Fruit fly (Drosophila melanogaster) whole organism, embryonic: Measurements from ENCODE around the gene CG9289.
A peak's percentile ranks its signal among the peaks of the same experiment; 100 is the strongest.

Experiments
- B-H1 ChIP-seq: fragments of 200-800 bp; sonication (Bioruptor generic); IDR thresholded peaks from 3 replicates; pipeline ENCODE4 v1.3.6; 2022; ENCODE audit warnings: missing biosample characterization, missing genetic modification characterization
- CG10366 ChIP-seq: fragments of 200-800 bp; sonication (Bioruptor generic); IDR thresholded peaks from 2 replicates; pipeline ENCODE4 v1.3.6; 2022; ENCODE audit warnings: missing biosample characterization, missing genetic modification characterization
- CG10543 ChIP-seq: fragments of 200-800 bp; sonication (Bioruptor generic); optimal IDR thresholded peaks from 3 replicates; lab custom pipeline; 2017; ENCODE audit warnings: missing biosample characterization, mild to moderate bottlenecking, missing genetic modification characterization, moderate library complexity
- CG31441 ChIP-seq: fragments of 200-800 bp; sonication (Bioruptor generic); IDR thresholded peaks from 2 replicates; pipeline ENCODE4 v1.3.6; 2022; ENCODE audit warnings: missing biosample characterization, missing genetic modification characterization
- CG32532 ChIP-seq: fragments of 200-800 bp; sonication (Bioruptor generic); IDR thresholded peaks from 2 replicates; pipeline ENCODE4 v1.3.6; 2022; ENCODE audit warnings: missing biosample characterization, missing genetic modification characterization
- CG3281 ChIP-seq: fragments of 200-800 bp; sonication (Bioruptor generic); optimal IDR thresholded peaks from 3 replicates; lab custom pipeline; 2017; ENCODE audit warnings: missing biosample characterization, mild to moderate bottlenecking, missing genetic modification characterization
- CG4404 ChIP-seq: fragments of 200-800 bp; sonication (Bioruptor generic); IDR thresholded peaks from 2 replicates; pipeline ENCODE4 v1.3.6; 2022; ENCODE audit warnings: missing biosample characterization, missing genetic modification characterization
- CG5180 ChIP-seq: fragments of 200-800 bp; sonication (Bioruptor generic); optimal IDR thresholded peaks from 3 replicates; lab custom pipeline; 2017; ENCODE audit warnings: missing biosample characterization, missing genetic modification characterization, mild to moderate bottlenecking, moderate library complexity, missing genetic modification reagents
- CG6654 ChIP-seq: fragments of 200-800 bp; sonication (Bioruptor generic); optimal IDR thresholded peaks from 2 replicates; lab custom pipeline; 2017; ENCODE audit warnings: missing biosample characterization, mild to moderate bottlenecking, missing genetic modification characterization
- CG7372 ChIP-seq: fragments of 200-800 bp; sonication (Bioruptor generic); IDR thresholded peaks from 2 replicates; pipeline ENCODE4 v1.3.6; 2022; ENCODE audit warnings: missing biosample characterization, missing genetic modification characterization
- CG7786 ChIP-seq: fragments of 200-800 bp; sonication (Bioruptor generic); optimal IDR thresholded peaks from 2 replicates; lab custom pipeline; 2016; ENCODE audit warnings: missing biosample characterization, missing genetic modification characterization
- CG8290 ChIP-seq, 3 experiments: fragments of 200-800 bp; sonication (Bioruptor generic); optimal IDR thresholded peaks; 2 replicates each; lab custom pipeline; 2016 to 2019; ENCODE audit warnings: missing biosample characterization in 3 of 3, missing genetic modification characterization in 3 of 3, mild to moderate bottlenecking in 2 of 3, moderate library complexity in 1 of 3
- CG9797 ChIP-seq: fragments of 200-800 bp; sonication (Bioruptor generic); optimal IDR thresholded peaks from 3 replicates; lab custom pipeline; 2018; ENCODE audit warnings: missing biosample characterization, mild to moderate bottlenecking, missing genetic modification characterization
- CoRest ChIP-seq: fragments of 200-800 bp; sonication (Bioruptor generic); optimal IDR thresholded peaks from 3 replicates; lab custom pipeline; 2018; ENCODE audit warnings: missing biosample characterization, mild to moderate bottlenecking, missing genetic modification characterization, moderate library complexity
- Deaf1 ChIP-seq: fragments of 200-800 bp; optimal IDR thresholded peaks from 3 replicates; lab custom pipeline; 2019; ENCODE audit warnings: missing biosample characterization, mild to moderate bottlenecking, missing genetic modification characterization, moderate library complexity
- MESR4 ChIP-seq: fragments of 200-800 bp; sonication (Bioruptor generic); optimal IDR thresholded peaks from 2 replicates; lab custom pipeline; 2018; ENCODE audit warnings: missing biosample characterization, mild to moderate bottlenecking, missing genetic modification characterization, moderate library complexity
- Max ChIP-seq: fragments of 200-800 bp; sonication (Bioruptor generic); optimal IDR thresholded peaks from 2 replicates; lab custom pipeline; 2016; ENCODE audit warnings: missing biosample characterization, mild to moderate bottlenecking, missing genetic modification characterization
- Med ChIP-seq: fragments of 200-800 bp; sonication (Bioruptor generic); peaks from one replicate; lab custom pipeline; 2016; ENCODE audit warnings: missing biosample characterization, missing genetic modification characterization, mild to moderate bottlenecking, inconsistent platforms, moderate library complexity
- Neu2 ChIP-seq: fragments of 200-800 bp; sonication (Bioruptor generic); optimal IDR thresholded peaks from 3 replicates; lab custom pipeline; 2016; ENCODE audit warnings: missing biosample characterization, missing genetic modification characterization, borderline replicate concordance
- NfI ChIP-seq: fragments of 200-800 bp; sonication (Bioruptor generic); optimal IDR thresholded peaks from 3 replicates; lab custom pipeline; 2018; ENCODE audit warnings: missing biosample characterization, mild to moderate bottlenecking, missing genetic modification characterization, moderate library complexity
- Pdp1 ChIP-seq, 2 experiments: fragments of 200-800 bp; sonication (Bioruptor generic); optimal IDR thresholded peaks; 3 replicates each; lab custom pipeline; 2016; ENCODE audit warnings: missing biosample characterization in 2 of 2, missing genetic modification characterization in 2 of 2, mild to moderate bottlenecking in 1 of 2, moderate library complexity in 1 of 2
- Sin3A ChIP-seq: fragments of >200 bp; optimal IDR thresholded peaks from 2 replicates; lab custom pipeline; 2018
- Taf1 ChIP-seq: fragments of 200-800 bp; sonication (Bioruptor generic); IDR thresholded peaks from 2 replicates; pipeline ENCODE4 v1.3.6; 2022; ENCODE audit warnings: missing biosample characterization, missing genetic modification characterization
- br ChIP-seq: fragments of >200 bp; optimal IDR thresholded peaks from 2 replicates; lab custom pipeline; 2017
- ewg ChIP-seq: fragments of 200-800 bp; sonication (Bioruptor generic); optimal IDR thresholded peaks from 3 replicates; lab custom pipeline; 2017; ENCODE audit warnings: mild to moderate bottlenecking, missing biosample characterization, missing genetic modification reagents, missing genetic modification characterization
- exex ChIP-seq: fragments of 200-800 bp; sonication (Bioruptor generic); optimal IDR thresholded peaks from 4 replicates; lab custom pipeline; 2018; ENCODE audit warnings: missing biosample characterization, mild to moderate bottlenecking, missing genetic modification characterization, moderate library complexity
- fru ChIP-seq: fragments of >200 bp; optimal IDR thresholded peaks from 2 replicates; lab custom pipeline; 2017
- gcm ChIP-seq: fragments of 200-800 bp; sonication (Bioruptor generic); optimal IDR thresholded peaks from 2 replicates; lab custom pipeline; 2019; ENCODE audit warnings: missing biosample characterization, mild to moderate bottlenecking, missing genetic modification characterization, moderate library complexity
- grn ChIP-seq: fragments of 200-800 bp; sonication (Bioruptor generic); optimal IDR thresholded peaks from 3 replicates; lab custom pipeline; 2017; ENCODE audit warnings: missing biosample characterization, missing genetic modification characterization
- gro ChIP-seq: fragments of 200-800 bp; sonication (Bioruptor generic); optimal IDR thresholded peaks from 2 replicates; lab custom pipeline; 2016; ENCODE audit warnings: missing biosample characterization, missing genetic modification characterization
- inv ChIP-seq: fragments of 200-800 bp; sonication (Bioruptor generic); IDR thresholded peaks from 2 replicates; pipeline ENCODE4 v1.3.6; 2022; ENCODE audit warnings: missing biosample characterization, missing genetic modification characterization; ENCODE audit not compliant: partially characterized antibody
- lbe ChIP-seq: fragments of 200-800 bp; sonication (Bioruptor generic); optimal IDR thresholded peaks from 2 replicates; lab custom pipeline; 2016; ENCODE audit warnings: missing biosample characterization, mild to moderate bottlenecking, missing genetic modification characterization
- mirr ChIP-seq: fragments of 200-800 bp; sonication (Bioruptor generic); optimal IDR thresholded peaks from 3 replicates; lab custom pipeline; 2018; ENCODE audit warnings: missing biosample characterization, mild to moderate bottlenecking, missing genetic modification characterization
- nerfin-1 ChIP-seq: fragments of 200-800 bp; sonication (Bioruptor generic); optimal IDR thresholded peaks from 3 replicates; lab custom pipeline; 2019; ENCODE audit warnings: missing biosample characterization, mild to moderate bottlenecking, missing genetic modification characterization, moderate library complexity
- nom ChIP-seq: fragments of 200-800 bp; sonication (Bioruptor generic); optimal IDR thresholded peaks from 2 replicates; lab custom pipeline; 2017; ENCODE audit warnings: missing biosample characterization, missing genetic modification characterization, mild to moderate bottlenecking, moderate library complexity, missing genetic modification reagents
- onecut ChIP-seq: fragments of 200-800 bp; sonication (Bioruptor generic); IDR thresholded peaks from 2 replicates; pipeline ENCODE4 v1.3.6; 2022; ENCODE audit warnings: missing biosample characterization, missing genetic modification characterization
- pros ChIP-seq: fragments of 200-800 bp; sonication (Bioruptor generic); optimal IDR thresholded peaks from 3 replicates; lab custom pipeline; 2019; ENCODE audit warnings: missing biosample characterization, mild to moderate bottlenecking, missing genetic modification characterization, moderate library complexity
- ro ChIP-seq: fragments of 200-800 bp; sonication (Bioruptor generic); IDR thresholded peaks from 2 replicates; pipeline ENCODE4 v1.3.6; 2022; ENCODE audit warnings: missing biosample characterization, missing genetic modification characterization
- sd ChIP-seq: fragments of 200-800 bp; sonication (Bioruptor generic); optimal IDR thresholded peaks from 3 replicates; lab custom pipeline; 2018; ENCODE audit warnings: missing biosample characterization, mild to moderate bottlenecking, missing genetic modification characterization, moderate library complexity
- sens ChIP-seq: fragments of 200-800 bp; sonication (Bioruptor generic); peaks from one replicate; lab custom pipeline; 2016; ENCODE audit warnings: missing biosample characterization, missing genetic modification characterization
- sob ChIP-seq: fragments of 200-800 bp; sonication (Bioruptor generic); IDR thresholded peaks from 2 replicates; pipeline ENCODE4 v1.3.6; 2022; ENCODE audit warnings: missing biosample characterization, missing genetic modification characterization
- sug ChIP-seq: fragments of 200-800 bp; optimal IDR thresholded peaks from 2 replicates; lab custom pipeline; 2019; ENCODE audit warnings: missing biosample characterization, mild to moderate bottlenecking, missing genetic modification characterization, moderate library complexity
- vfl ChIP-seq: fragments of 200-800 bp; sonication (Bioruptor generic); optimal IDR thresholded peaks from 2 replicates; lab custom pipeline; 2016; ENCODE audit warnings: missing biosample characterization, missing genetic modification characterization

Gene CG9289

DNA sequence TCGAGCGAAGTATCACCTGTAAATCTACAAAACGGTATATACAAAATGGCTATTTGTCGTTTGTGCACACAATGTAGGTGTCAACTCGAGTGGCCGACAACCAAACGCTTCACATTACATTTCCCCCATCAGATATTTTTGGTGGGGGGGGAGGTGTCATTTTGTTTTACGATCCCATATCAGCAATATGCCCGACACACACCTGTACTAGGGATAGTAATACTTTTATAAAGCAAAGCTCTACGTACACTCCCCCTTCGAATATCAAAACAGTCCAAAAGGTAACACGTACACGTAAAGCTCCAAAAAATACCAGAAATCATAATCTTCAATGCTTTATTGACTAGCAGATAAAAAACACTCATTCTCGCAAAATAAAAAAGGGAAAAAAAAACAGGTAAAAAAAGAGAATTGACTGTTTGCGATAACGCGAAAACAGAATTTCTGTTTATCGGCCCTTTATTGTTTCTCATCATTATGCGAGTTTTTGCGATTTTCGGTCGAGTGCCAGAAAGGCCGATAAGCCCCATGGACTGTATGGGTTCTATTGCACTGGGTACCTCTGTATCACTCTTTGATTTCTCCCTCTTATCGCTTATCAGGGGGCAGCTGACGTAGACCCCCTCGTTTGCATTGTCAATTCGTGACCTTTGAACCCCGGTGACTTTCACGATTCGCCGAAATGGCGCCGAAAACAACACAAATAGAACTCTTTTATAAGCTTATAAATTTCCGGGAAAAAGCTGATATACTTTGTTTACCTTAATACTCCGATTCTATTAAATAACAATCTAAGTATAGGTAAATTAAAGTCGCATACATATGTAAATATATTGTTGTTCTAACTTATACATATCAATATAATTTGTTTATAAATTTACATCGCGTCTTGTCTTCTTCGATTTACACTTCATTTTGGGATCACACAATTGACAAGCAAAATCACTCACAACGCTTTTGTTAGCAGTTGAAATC lies 20.8 kb upstream of the CG9289 start, which contains the start of gene CatB (continued):
- no peak for TF ChIP-seq CG6654
- peak; percentile 29 for TF ChIP-seq Deaf1 (tag; lab: Kevin White, UChicago)
- TF ChIP-seq gro (GFP tag; lab: Kevin White, UChicago), result peak; percentile 38
- TF ChIP-seq CG10543, result peak; percentile 20
- no peak for TF ChIP-seq CG10366
- no peak for TF ChIP-seq CG5180 (GFP tag; lab: Kevin White, UChicago)
- no peak for TF ChIP-seq onecut
- no peak for TF ChIP-seq inv
- TF ChIP-seq lbe (GFP tag; lab: Kevin White, UChicago), result peak; percentile 30
- 0 out of 2 replicates have a peak, but pooled peaks have one; percentile 10 for TF ChIP-seq CG32532 (GFP tag; lab: Robert Waterston, UW)

DNA sequence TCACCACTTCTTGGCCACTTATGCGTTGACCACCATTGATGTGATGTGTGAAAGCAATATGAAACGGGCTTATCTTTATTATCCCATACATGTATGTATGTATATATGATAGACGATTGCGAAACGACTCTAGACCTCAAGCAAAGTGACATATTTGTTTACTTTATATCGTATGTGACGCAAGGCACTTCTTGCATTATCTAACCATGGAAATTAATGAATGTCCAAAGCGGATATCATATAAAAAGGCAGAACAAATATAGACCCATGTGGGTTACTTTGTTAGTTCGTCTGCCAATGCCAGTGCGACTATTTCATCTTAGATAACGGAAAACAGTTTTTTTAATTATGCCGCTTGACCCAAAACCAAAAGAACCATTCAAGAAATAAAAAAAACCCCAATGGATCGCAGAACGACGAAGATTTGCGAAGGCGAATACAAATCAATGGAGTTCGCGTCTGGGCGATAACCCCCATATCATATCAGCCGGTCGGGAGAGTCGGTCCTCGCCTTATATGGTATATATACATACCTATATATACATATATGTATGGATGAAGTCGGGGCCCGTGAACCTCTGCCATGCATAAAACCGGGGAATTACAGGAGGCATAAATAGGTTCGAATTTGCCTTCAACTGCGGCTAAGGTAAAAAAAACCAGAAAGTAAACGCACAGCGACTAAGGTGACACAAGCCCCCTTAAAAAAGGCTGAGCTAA lies 18.9 kb upstream of the CG9289 start:
- peak; percentile 88 for TF ChIP-seq mirr (GFP tag; lab: Kevin White, UChicago)
- TF ChIP-seq MESR4 (GFP tag; lab: Kevin White, UChicago), result no peak
- TF ChIP-seq Neu2 (GFP tag; lab: Kevin White, UChicago), result no peak
- TF ChIP-seq CG3281 (GFP tag; lab: Kevin White, UChicago), result no peak
- TF ChIP-seq sug, result peak; percentile 42
- TF ChIP-seq pros (GFP tag; lab: Kevin White, UChicago), result no peak
- TF ChIP-seq NfI (GFP tag; lab: Kevin White, UChicago), result no peak
- peak in 1 of 2 experiments; percentile 74 for TF ChIP-seq Pdp1 (GFP tag; optimal IDR thresholded peaks at IDR 0.05; lab: Kevin White, UChicago)
- TF ChIP-seq Taf1 (GFP tag; lab: Robert Waterston, UW), result no peak
- TF ChIP-seq CoRest (tag; lab: Kevin White, UChicago), result no peak
- peak; percentile 75 for TF ChIP-seq exex (tag; lab: Kevin White, UChicago)
- TF ChIP-seq CG9797 (GFP tag; lab: Kevin White, UChicago), result no peak
- TF ChIP-seq br (lab: Kevin White, UChicago), result no peak
- TF ChIP-seq, all 482 proteins: peak for 4

DNA sequence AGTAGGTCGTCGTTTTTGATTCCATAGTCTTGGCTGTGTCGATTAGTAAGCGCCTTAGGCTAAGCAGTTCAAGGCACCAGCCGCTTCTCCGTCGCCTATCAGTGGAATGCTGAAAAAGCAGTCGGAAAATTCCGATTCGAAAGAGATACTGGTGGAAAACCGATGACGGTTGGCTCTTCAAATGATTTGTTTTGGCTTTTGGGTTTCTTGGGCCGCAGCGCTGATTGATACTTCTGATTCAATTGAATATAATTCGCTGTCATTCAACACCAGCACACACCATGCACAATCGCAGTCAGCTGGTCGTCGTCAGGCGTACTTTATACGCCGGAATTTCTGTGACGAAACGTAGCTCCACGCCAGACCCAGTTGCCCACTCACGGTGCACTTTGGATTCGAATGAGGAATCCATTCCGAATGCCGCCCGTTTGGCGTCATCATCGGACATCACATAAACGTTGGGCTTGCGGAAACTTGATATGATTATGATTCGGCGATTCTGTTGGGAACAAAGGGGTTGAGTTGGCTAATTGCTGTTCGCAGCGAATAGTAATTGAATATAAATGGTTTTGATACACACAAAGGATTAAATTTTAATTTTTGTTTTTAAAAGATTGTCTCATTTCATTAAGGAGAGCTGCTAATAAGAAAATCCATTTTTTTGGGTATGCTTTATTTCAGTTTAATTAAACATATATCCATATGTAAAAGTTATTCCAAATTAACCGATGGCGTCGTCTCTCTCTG lies 16.9 kb upstream of the CG9289 start:
- peak; percentile 48 for TF ChIP-seq nom (GFP tag; lab: Kevin White, UChicago)
- peak; percentile 24 for TF ChIP-seq sd
- no peak for TF ChIP-seq Max (GFP tag; lab: Kevin White, UChicago)
- TF ChIP-seq vfl, result no peak
- no peak for TF ChIP-seq fru
- no peak for TF ChIP-seq br (lab: Kevin White, UChicago)
- no peak for TF ChIP-seq CG8290 (GFP tag; optimal IDR thresholded peaks at IDR 0.05; lab: Kevin White, UChicago)
- peak in 1 of 2 experiments; percentile 9 for TF ChIP-seq CG8290 (tag; optimal IDR thresholded peaks at IDR 0.05; lab: Kevin White, UChicago)
- TF ChIP-seq gcm (GFP tag; lab: Kevin White, UChicago), result no peak
- TF ChIP-seq sob (GFP tag; lab: Robert Waterston, UW), result no peak
- TF ChIP-seq Sin3A (lab: Kevin White, UChicago), result no peak
- TF ChIP-seq CG7372 (GFP tag; lab: Robert Waterston, UW), result no peak
- TF ChIP-seq ewg (GFP tag; lab: Kevin White, UChicago), result no peak
- peak; percentile 1 for TF ChIP-seq grn (GFP tag; lab: Kevin White, UChicago)
- no peak for TF ChIP-seq CG31441 (GFP tag; lab: Robert Waterston, UW)
- TF ChIP-seq CG7786 (GFP tag; lab: Kevin White, UChicago), result no peak
- no peak for TF ChIP-seq ro (GFP tag; lab: Robert Waterston, UW)
- TF ChIP-seq CG4404 (GFP tag; lab: Robert Waterston, UW), result no peak
- TF ChIP-seq nerfin-1 (tag; lab: Kevin White, UChicago), result no peak
- TF ChIP-seq sens (GFP tag; lab: Kevin White, UChicago), result peak; percentile 57
- peak; percentile 24 for TF ChIP-seq Med
- TF ChIP-seq B-H1, result no peak
- TF ChIP-seq, all 482 proteins: peak for 6
